Worm (Caenorhabditis elegans) whole organism, L3 larva: ENCODE measurements around the gene C47E8.11.

Experiments used
- mdl-1 ChIP-seq: fragments of 150-350 bp; optimal IDR thresholded peaks from 2 replicates; lab custom pipeline; 2014; ENCODE audit warnings: missing biosample characterization, missing genetic modification characterization
- nhr-28 ChIP-seq: fragments of 150-350 bp; optimal IDR thresholded peaks from 2 replicates; lab custom pipeline; 2014; ENCODE audit warnings: missing biosample characterization, missing genetic modification characterization

ce11 chrV:14640769-14641168 is 47.6 kb upstream of the C47E8.11 start, which contains the start of gene C54G10.1:
- TF ChIP-seq mdl-1 (tag; lab: Kevin White, UChicago) (no peak), nhr-28 (tag; lab: Kevin White, UChicago) (no peak)
